Fruit fly (Drosophila melanogaster) whole organism, larva: ENCODE data around the gene CG14143.
"Not testable (repeated sequence)": the region's sequence is repeated elsewhere in the genome, so short reads cannot be mapped to it uniquely, and the experiment has no call there.

Experiments used
- noc ChIP-seq: fragments of 200-800 bp; sonication (Bioruptor generic); optimal IDR thresholded peaks from 3 replicates; lab custom pipeline; 2019; ENCODE audit warnings: missing biosample characterization, mild to moderate bottlenecking, missing genetic modification characterization, moderate library complexity

CG14143 gene

DNA sequence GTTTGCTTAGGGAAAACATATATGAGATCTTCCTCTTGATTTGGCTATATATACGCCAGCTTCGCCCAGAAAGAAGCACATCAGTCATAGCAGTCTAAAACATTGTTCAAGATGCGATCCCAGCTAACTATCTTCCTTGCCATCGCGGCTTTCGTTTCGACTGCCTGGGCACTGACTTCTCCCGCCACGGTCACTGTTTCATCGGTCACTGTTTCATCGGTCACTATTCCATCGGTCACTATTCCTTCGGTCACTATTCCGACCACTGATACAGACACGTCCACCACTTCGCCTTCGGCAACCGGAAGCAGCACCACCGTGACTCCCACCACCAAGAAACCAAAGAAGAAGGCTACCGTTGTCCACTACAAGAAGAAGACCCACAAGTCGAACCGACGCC, at the start of gene CG14143:
CG14143 (plus strand) TSS at position 102 of the 400 bp plus-strand sequence.
- not testable (repeated sequence) for TF ChIP-seq noc (tag; lab: Kevin White, UChicago)

DNA sequence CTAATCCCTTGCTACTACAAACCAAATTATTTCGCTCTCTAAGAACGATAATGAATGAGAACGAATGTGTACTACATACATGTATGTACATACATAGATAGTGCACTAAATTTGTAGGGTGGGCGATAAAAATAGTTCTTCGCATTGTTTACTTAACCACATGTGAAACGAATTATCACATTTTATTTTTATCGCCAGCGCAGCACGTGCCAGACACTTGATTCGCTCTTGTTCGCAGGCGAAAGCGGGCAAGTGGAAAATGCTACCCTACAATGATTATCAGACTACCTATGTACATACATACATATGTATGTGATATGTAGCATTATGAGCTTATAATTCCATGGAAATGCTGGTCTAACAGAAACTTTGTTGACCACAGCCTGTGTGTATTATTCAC, 49.0 kb upstream of the CG14143 start:
- TF ChIP-seq noc (tag; lab: Kevin White, UChicago) = no peak

DNA sequence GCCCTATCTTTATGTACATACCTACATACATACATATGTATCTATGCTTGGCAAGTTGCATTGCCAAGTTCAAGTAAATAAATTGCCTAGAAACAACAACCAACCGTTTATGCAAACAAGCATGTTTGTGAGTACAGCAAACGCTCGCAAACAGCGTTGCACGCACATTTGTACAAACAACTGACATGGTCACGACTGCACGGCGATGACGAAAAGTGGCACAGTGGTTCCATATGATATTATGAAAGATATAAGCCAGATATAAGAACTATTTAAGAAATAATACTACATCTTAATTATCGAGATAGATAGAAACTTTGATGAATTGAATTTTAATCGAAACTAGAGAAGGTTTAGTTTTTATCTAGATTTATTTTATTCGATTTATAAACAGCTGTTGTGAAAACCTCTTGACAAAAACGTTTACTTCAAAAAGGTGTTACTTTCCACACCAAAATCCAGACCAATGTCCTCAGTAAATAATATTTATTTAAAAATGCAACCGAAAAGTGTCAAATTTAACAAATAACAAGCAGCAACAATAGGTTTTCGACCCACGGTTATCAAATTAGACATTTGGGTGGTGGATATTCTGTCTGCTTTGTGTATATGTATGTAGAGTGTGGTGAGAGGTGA, 44.9 kb upstream of the CG14143 start:
- peak; percentile 81 for TF ChIP-seq noc (tag; lab: Kevin White, UChicago)

DNA sequence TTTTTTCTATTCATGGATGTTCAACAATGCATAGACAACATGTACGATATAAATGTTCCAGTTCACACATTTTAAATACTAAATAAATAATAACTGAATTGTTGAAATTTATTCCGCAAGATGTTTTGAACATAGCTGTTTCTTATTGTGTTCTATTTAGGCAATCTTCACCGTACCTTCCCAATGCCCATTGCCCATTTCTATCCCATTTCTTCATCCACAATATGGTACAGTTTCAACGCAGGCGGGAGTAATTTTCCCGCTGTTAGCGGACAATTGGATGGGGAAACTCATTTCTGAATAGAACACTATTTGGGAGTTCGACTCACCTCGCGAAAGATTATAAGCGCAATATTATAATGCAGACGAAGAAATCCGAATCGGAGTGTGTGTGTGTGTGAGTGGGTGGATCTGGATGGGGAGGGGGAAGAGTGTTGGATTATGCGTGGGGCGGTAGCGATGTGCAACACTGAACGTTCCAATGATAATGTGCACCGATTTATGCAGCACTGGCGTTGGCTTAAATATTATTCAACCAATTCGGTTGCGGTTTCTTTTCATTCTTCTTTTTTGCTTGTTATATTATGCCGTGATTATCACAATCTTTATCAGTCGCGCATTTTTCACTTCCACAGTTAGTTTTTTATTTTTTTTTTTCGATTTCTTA, 42.7 kb upstream of the CG14143 start:
- peak; percentile 1 for TF ChIP-seq noc (tag; lab: Kevin White, UChicago)

DNA sequence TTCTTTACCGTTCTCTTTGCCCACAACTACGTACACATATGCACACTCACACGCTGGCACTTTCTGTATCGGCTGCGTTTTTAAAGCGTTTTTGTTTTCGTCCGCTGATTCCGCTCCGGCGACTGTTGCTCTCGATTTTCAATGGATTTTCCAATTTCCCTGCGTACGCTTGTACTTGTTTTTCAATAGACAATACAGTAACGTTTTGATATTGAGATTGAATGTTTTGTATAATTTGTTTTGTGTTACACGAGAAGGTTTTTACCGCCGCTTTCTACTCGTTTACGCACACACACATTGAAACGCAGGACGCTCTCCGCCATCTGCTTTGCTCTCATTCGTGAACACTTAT, 42.2 kb upstream of the CG14143 start:
- TF ChIP-seq noc (tag; lab: Kevin White, UChicago) = no peak

DNA sequence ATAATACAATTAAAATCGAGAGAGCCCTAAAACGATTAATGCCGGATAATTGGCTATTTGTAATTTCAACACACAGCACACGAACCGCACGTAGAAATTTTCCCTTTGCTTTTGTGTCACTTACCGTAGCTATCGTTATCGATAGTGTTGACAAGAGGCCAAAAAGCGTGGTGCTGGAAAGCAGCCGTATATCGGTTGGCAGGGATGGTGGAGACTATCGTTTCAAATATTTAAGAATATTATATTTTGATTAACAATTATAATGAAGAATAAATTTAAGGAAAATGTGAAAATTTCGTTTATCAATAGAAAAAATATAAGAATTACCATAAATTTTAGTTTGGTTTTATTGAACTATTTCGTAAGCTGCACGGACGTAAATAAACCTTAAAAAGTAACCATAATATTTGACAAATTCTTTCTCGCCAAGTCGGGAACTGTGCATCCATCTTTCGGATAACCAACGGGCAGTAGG, 41.7 kb upstream of the CG14143 start, which contains the start of gene JIL-1:
JIL-1 (minus strand) TSS at position 148 of the 475 bp plus-strand sequence.
- peak; percentile 18 for TF ChIP-seq noc (tag; lab: Kevin White, UChicago)

DNA sequence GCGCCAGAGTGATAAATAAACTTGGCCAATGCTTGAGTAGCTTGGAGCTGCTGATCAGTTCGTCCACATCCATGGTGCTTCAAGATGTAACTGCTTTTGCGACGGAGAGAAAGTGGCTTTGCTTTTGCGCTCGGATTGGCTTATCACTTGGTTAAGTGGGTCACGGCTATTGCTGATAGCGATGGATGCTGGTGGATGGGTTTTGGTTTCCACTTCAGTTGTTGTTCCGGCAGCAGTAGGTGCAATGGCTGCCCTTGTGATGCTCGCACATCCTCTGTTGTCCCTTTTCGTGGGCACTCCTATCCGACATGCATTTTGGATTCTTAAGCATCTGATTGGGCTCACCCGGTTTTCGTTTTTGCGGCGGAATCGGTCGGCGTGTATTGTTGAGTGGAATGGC, 40.5 kb upstream of the CG14143 start:
- no peak for TF ChIP-seq noc (tag; lab: Kevin White, UChicago)

DNA sequence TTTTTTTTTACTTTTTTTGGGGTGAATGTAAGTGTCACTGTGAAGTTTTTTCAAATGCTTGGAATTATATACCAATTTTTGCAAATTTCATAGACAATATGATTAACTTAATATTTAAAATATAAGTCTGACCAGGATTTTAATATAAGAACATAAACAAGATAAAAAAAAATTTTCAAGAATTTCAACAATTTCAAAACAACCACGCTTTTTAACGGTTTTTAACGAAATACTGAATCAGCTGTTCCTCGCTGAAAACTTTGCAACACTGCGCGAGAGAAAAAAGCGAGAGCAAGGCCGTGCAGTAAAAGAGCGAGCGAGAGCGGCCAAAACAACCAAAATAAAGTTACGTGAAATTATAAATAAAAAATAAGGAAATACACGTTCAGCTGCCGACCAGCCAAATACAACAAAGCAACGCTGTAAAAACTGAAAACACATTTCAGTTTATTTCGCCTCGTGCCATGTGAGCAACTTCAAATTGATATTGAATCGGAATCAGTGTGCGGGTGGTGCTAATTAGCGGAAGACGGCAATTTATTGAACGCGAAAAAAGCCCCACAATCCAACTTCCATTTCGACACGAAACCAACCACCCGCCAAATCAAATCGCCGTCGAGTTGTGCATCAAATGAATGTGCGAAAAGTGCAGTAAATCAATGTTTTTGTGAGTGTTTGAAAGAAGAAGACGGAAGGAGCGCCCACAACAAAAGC, 38.4 kb upstream of the CG14143 start, which contains the start of the genes CG46439, Iyd and CG33947:
CG46439 (minus strand) TSS at position 51 of the 714 bp plus-strand sequence.
Iyd (minus strand) TSS at position 51 of the 714 bp plus-strand sequence.
CG33947 (plus strand) TSS at position 302 of the 714 bp plus-strand sequence.
- no peak for TF ChIP-seq noc (tag; lab: Kevin White, UChicago)

DNA sequence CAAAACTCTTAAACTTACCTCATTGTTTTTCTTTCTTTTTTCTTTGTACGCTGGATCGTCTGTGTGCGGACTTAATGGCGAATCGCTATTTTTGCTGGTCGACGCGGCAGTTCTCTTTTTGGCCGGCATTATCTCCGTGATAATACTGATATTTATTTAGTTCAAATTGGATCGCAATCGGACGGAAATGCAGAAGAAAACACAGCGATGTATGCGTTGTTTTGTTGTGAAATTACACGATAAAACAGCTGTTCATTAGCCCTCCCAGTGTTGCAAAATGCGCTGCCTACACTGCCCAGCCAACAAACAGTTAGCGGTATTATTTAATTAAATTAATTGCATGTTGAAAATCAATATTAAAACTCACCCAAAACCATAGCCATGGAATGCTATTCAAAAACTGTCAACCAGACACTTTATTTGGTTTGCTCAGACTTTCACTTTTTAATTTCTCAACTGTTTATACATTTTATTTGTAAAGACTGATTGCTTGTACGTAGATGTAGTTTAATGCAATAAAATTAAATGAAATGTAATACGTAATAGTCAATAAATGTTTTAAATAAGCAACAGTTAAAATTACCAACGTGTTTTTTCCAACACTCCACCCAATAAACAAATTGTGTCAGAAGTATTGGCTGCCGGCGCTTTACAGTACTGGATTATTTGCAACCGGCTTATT, 36.7 kb upstream of the CG14143 start, which contains the start of the genes Irbp18 and APP-BP1:
Irbp18 (minus strand) TSS at position 205 of the 682 bp plus-strand sequence.
APP-BP1 (plus strand) TSS at position 431 of the 682 bp plus-strand sequence.
- peak; percentile 94 for TF ChIP-seq noc (tag; lab: Kevin White, UChicago)

DNA sequence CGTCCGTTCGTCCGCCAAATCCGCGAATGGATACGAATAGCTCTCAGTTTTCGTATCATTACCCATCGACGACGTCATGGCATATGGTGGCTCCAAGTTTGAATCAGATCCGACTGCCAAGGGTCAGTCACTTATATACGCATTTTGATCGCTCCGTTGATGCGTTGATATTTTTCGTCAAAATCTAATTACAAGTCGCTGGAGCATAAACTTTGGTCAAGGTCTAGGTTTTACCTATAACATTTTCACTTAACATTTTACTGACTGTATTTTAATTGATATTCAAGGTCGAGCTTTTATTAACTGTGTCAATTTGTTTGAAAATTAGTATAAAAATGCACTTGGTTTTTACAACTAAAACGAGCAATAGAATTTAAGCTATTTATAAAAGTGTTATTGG, 33.2 kb upstream of the CG14143 start, which contains the start of gene Elo68beta:
Elo68beta (minus strand) TSS at position 101 of the 400 bp plus-strand sequence.
- TF ChIP-seq noc (tag; lab: Kevin White, UChicago) = no peak

DNA sequence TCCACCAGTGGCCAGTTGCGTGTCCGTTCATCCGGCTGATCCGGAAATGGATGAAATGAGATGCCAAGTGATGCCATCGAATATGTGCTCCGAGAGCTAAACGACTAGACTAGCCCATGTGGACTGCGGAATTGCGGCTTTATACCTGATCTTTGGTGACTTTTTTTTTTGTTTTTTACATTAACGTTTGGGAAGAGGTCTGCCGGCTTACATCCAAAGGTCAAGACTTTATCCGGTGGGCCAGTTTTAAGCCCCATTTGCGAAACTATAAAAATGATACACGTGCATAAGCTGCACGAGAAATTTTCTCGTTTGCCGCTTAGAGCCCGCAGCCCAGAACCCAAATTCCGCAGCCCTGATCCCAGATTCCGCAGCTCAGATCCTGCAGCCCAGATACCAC, 31.9 kb upstream of the CG14143 start, which contains the start of gene Elo68alpha:
Elo68alpha (minus strand) TSS at position 101 of the 400 bp plus-strand sequence.
- TF ChIP-seq noc (tag; lab: Kevin White, UChicago) = no peak

DNA sequence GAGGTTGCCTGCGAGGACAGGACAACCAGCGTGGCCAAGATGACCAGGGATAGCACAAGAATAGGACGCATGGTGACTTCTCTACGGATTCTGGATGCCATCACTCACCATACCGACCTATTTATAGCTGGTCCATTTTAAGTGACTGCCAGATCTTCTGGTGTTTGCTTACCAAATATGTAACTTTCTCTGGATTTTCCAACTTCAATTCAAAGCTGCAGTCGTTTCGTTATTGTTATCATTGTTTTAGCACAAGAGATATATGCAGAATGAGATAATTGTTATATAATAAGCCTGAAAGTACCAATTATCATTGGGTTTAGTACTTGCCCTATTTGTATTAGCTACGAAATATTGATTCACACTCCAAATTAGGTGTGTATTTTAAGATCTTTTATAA, 31.0 kb upstream of the CG14143 start, which contains the start of gene CG32071:
CG32071 (minus strand) TSS at position 101 of the 400 bp plus-strand sequence.
- TF ChIP-seq noc (tag; lab: Kevin White, UChicago) = no peak

DNA sequence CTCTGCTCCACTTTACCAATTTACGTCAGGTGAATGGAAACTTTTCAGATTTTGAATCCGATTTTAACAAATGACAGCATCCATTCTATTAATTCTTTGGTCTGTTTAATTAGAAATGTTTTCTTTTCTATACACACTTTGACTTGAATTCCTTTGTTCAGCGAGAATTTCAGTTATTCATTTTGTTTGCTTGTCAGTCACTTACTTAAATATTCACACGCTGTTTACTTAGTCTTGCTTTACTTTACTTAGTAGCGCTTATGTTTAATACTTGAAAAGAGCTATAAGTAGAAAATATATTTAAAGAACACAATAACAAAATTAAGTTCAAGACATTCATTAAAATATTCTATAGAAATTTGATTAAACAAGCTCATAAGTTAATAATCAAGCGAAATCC, 27.4 kb upstream of the CG14143 start, which contains the start of gene CG32073:
CG32073 (minus strand) TSS at position 151 of the 400 bp plus-strand sequence.
- no peak for TF ChIP-seq noc (tag; lab: Kevin White, UChicago)

DNA sequence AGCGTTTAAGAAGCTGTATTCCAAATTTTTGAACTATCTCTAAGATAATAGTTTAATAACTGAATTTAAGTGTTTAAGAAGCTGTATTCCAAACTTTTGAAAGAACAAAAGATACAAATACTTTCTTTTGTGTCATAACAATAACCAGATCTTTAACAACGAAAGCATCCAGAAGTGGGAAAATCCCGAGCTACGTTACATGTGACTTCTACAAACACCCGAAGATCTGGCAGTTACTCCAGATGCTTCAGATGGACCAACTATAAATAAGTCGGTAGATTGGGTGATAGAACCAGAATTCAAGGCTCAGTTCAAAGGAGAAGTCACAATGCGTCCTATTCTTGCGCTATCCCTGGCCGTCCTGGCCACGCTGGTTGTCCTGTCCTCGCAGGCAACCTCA, 26.9 kb upstream of the CG14143 start, which contains the start of gene CG12522:
CG12522 (plus strand) TSS at position 301 of the 400 bp plus-strand sequence.
- TF ChIP-seq noc (tag; lab: Kevin White, UChicago) = no peak

DNA sequence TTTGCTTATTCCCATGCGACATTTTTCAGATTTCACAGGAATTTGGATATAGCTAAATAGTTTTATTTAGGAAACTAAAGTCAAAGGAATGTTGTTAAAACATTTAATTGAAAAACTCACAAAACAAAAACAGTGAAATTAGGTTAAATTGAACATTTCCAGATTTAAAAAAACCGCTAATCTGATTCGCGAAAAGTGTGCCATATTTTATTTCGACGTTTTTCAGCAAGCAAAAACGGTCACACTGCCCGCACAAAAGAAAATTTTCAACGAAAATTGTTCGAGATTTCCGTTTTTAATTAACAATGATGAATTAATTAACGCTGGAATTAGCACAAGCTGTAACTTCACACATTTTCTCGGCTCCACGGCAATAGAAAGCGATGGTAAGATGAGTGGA, 25.3 kb upstream of the CG14143 start, which contains the start of the genes CG34012 and emei:
CG34012 (minus strand) TSS at position 52 of the 400 bp plus-strand sequence.
emei (plus strand) TSS at position 237 of the 400 bp plus-strand sequence.
- TF ChIP-seq noc (tag; lab: Kevin White, UChicago) = no peak
